Worm (Caenorhabditis elegans) whole organism, L3 larva: ENCODE results near the gene aex-2.

Source experiments
- ZK546.5 ChIP-seq: sonication (generic microtip); optimal IDR thresholded peaks from 2 replicates; lab custom pipeline; 2017; ENCODE audit warnings: missing biosample characterization, missing genetic modification characterization
- aly-2 ChIP-seq: fragments of 150-350 bp; optimal IDR thresholded peaks from 2 replicates; lab custom pipeline; 2014; ENCODE audit warnings: missing biosample characterization, missing genetic modification characterization
- ama-1 ChIP-seq: fragments of 150-350 bp; optimal IDR thresholded peaks from 2 replicates; lab custom pipeline; 2018
- ceh-16 ChIP-seq: sonication (generic microtip); optimal IDR thresholded peaks from 2 replicates; lab custom pipeline; 2017; ENCODE audit warnings: missing biosample characterization, missing genetic modification characterization
- ceh-28 ChIP-seq: fragments of 150-350 bp; optimal IDR thresholded peaks from 2 replicates; lab custom pipeline; 2014; ENCODE audit warnings: missing biosample characterization, missing genetic modification reagents, missing genetic modification characterization
- ceh-82 ChIP-seq: fragments of 150-350 bp; optimal IDR thresholded peaks from 2 replicates; lab custom pipeline; 2014; ENCODE audit warnings: missing biosample characterization, missing genetic modification characterization
- daf-12 ChIP-seq: fragments of 150-350 bp; optimal IDR thresholded peaks from 2 replicates; lab custom pipeline; 2014; ENCODE audit warnings: missing biosample characterization, missing genetic modification reagents, missing genetic modification characterization
- elt-1 ChIP-seq: fragments of 150-350 bp; optimal IDR thresholded peaks from 2 replicates; lab custom pipeline; 2014; ENCODE audit warnings: missing biosample characterization, missing genetic modification characterization
- elt-2 ChIP-seq: sonication (generic microtip); optimal IDR thresholded peaks from 2 replicates; lab custom pipeline; 2016; ENCODE audit warnings: missing genetic modification reagents, mild to moderate bottlenecking, missing genetic modification characterization, missing compliant biosample characterization
- eor-1 ChIP-seq, 2 experiments: fragments of 150-350 bp; optimal IDR thresholded peaks; 2 replicates each; lab custom pipeline; 2014 to 2018; ENCODE audit warnings: missing biosample characterization in 2 of 2, missing genetic modification characterization in 2 of 2
- fkh-10 ChIP-seq: sonication (generic microtip); optimal IDR thresholded peaks from 2 replicates; lab custom pipeline; 2017; ENCODE audit warnings: missing biosample characterization, missing genetic modification reagents, missing genetic modification characterization
- fos-1 ChIP-seq: fragments of 150-350 bp; optimal IDR thresholded peaks from 2 replicates; lab custom pipeline; 2014; ENCODE audit warnings: missing biosample characterization, missing genetic modification characterization
- hmg-11 ChIP-seq: sonication (generic microtip); optimal IDR thresholded peaks from 2 replicates; lab custom pipeline; 2016; ENCODE audit warnings: missing genetic modification characterization, missing compliant biosample characterization
- jun-1 ChIP-seq: fragments of 150-350 bp; optimal IDR thresholded peaks from 2 replicates; lab custom pipeline; 2014; ENCODE audit warnings: missing biosample characterization, missing genetic modification reagents, missing genetic modification characterization
- lin-15B ChIP-seq: fragments of 150-350 bp; optimal IDR thresholded peaks from 2 replicates; lab custom pipeline; 2014; ENCODE audit warnings: missing biosample characterization, missing genetic modification characterization
- lin-39 ChIP-seq: fragments of 150-350 bp; optimal IDR thresholded peaks from 2 replicates; lab custom pipeline; 2018; ENCODE audit warnings: missing biosample characterization, missing genetic modification reagents, missing genetic modification characterization
- mdl-1 ChIP-seq: fragments of 150-350 bp; optimal IDR thresholded peaks from 2 replicates; lab custom pipeline; 2014; ENCODE audit warnings: missing biosample characterization, missing genetic modification characterization
- mml-1 ChIP-seq: fragments of 150-350 bp; sonication (generic microtip); optimal IDR thresholded peaks from 3 replicates; lab custom pipeline; 2014; ENCODE audit warnings: missing biosample characterization, missing genetic modification characterization
- nfya-1 ChIP-seq: sonication (generic microtip); optimal IDR thresholded peaks from 2 replicates; lab custom pipeline; 2017; ENCODE audit warnings: missing genetic modification characterization, mild to moderate bottlenecking, missing compliant biosample characterization, antibody characterized with exemption, moderate library complexity; ENCODE audit not compliant: insufficient read depth
- nhr-11 ChIP-seq: fragments of 150-350 bp; optimal IDR thresholded peaks from 2 replicates; lab custom pipeline; 2014; ENCODE audit warnings: missing biosample characterization, missing genetic modification characterization
- nhr-12 ChIP-seq: fragments of 150-350 bp; optimal IDR thresholded peaks from 2 replicates; lab custom pipeline; 2014; ENCODE audit warnings: missing biosample characterization, missing genetic modification characterization
- nhr-23 ChIP-seq: fragments of 150-350 bp; optimal IDR thresholded peaks from 2 replicates; lab custom pipeline; 2014; ENCODE audit warnings: missing biosample characterization, missing genetic modification reagents, missing genetic modification characterization
- nhr-237 ChIP-seq: fragments of 150-350 bp; optimal IDR thresholded peaks from 2 replicates; lab custom pipeline; 2014; ENCODE audit warnings: missing biosample characterization, missing genetic modification characterization
- nhr-43 ChIP-seq: sonication (generic microtip); optimal IDR thresholded peaks from 2 replicates; lab custom pipeline; 2016; ENCODE audit warnings: mild to moderate bottlenecking, missing genetic modification characterization, missing compliant biosample characterization; ENCODE audit not compliant: poor library complexity, severe bottlenecking
- nhr-67 ChIP-seq: fragments of 150-350 bp; optimal IDR thresholded peaks from 2 replicates; lab custom pipeline; 2014; ENCODE audit warnings: missing biosample characterization, missing genetic modification characterization
- nhr-76 ChIP-seq: fragments of 150-350 bp; sonication (generic microtip); optimal IDR thresholded peaks from 5 replicates; lab custom pipeline; 2014; ENCODE audit warnings: missing biosample characterization, missing genetic modification characterization
- nhr-77 ChIP-seq: fragments of 150-350 bp; optimal IDR thresholded peaks from 2 replicates; lab custom pipeline; 2014; ENCODE audit warnings: missing biosample characterization, missing genetic modification characterization
- pha-4 ChIP-seq: fragments of 150-350 bp; optimal IDR thresholded peaks from 2 replicates; lab custom pipeline; 2014; ENCODE audit warnings: missing biosample characterization, missing genetic modification reagents, missing genetic modification characterization
- pqm-1 ChIP-seq: fragments of 150-350 bp; optimal IDR thresholded peaks from 2 replicates; lab custom pipeline; 2017; ENCODE audit warnings: missing biosample characterization, missing genetic modification characterization, inconsistent platforms
- sea-2 ChIP-seq: fragments of 150-350 bp; sonication (generic microtip); optimal IDR thresholded peaks from 4 replicates; lab custom pipeline; 2014; ENCODE audit warnings: missing biosample characterization, missing genetic modification reagents, missing genetic modification characterization
- skn-1 ChIP-seq: fragments of 150-350 bp; optimal IDR thresholded peaks from 2 replicates; lab custom pipeline; 2014; ENCODE audit warnings: missing biosample characterization, missing genetic modification characterization
- snpc-4 ChIP-seq: fragments of 150-350 bp; optimal IDR thresholded peaks from 2 replicates; lab custom pipeline; 2014; ENCODE audit warnings: missing biosample characterization, missing genetic modification characterization
- unc-39 ChIP-seq: sonication (generic microtip); optimal IDR thresholded peaks from 4 replicates; lab custom pipeline; 2017; ENCODE audit warnings: missing biosample characterization, missing genetic modification characterization
- zag-1 ChIP-seq: fragments of 150-350 bp; optimal IDR thresholded peaks from 2 replicates; lab custom pipeline; 2014; ENCODE audit warnings: missing biosample characterization, missing genetic modification characterization
- ztf-11 ChIP-seq: fragments of 150-350 bp; optimal IDR thresholded peaks from 2 replicates; lab custom pipeline; 2014; ENCODE audit warnings: missing biosample characterization, missing genetic modification characterization
- ztf-4 ChIP-seq: fragments of 150-350 bp; optimal IDR thresholded peaks from 2 replicates; lab custom pipeline; 2014; ENCODE audit warnings: missing biosample characterization, missing genetic modification characterization

The aex-2 gene

ce11 chrX:9653016-9653415, at the start of gene aex-2:
Gene aex-2 (minus strand): TSS chrX:9653116.
- no peak for TF ChIP-seq nhr-76 (tag; lab: Kevin White, UChicago)
- no peak for TF ChIP-seq ama-1
- no peak for TF ChIP-seq aly-2 (tag; lab: Kevin White, UChicago)
- TF ChIP-seq nfya-1 (tag; lab: Kevin White, UChicago), result no peak
- TF ChIP-seq nhr-43 (tag; lab: Kevin White, UChicago), result no peak

- TF ChIP-seq fkh-10 (GFP tag; lab: Kevin White, UChicago) (no peak), ZK546.5 (tag; lab: Kevin White, UChicago) (no peak), nhr-67 (tag; lab: Kevin White, UChicago) (no peak), nhr-11 (tag; lab: Kevin White, UChicago) (no peak), ceh-82 (tag; lab: Kevin White, UChicago) (no peak), zag-1 (tag; lab: Kevin White, UChicago) (no peak), nfya-1 (tag; lab: Kevin White, UChicago) (no peak), pha-4 (tag; lab: Kevin White, UChicago) (no peak), ztf-4 (no peak), ceh-16 (tag; lab: Kevin White, UChicago) (no peak), eor-1 (tag; optimal IDR thresholded peaks at IDR 0.05; lab: Kevin White, UChicago) (no peak), nhr-77 (tag; lab: Kevin White, UChicago) (no peak), nhr-23 (tag; lab: Kevin White, UChicago) (no peak), aly-2 (tag; lab: Kevin White, UChicago) (no peak), nhr-43 (tag; lab: Kevin White, UChicago) (no peak), pqm-1 (tag; lab: Kevin White, UChicago) (no peak), mdl-1 (tag; lab: Kevin White, UChicago) (no peak), nhr-12 (tag; lab: Kevin White, UChicago) (no peak), unc-39 (tag; lab: Kevin White, UChicago) (no peak), hmg-11 (tag; lab: Kevin White, UChicago) (no peak)
Observed at ce11 chrX:9698359-9698758, 45.4 kb upstream of the aex-2 start, which contains the start of gene dyf-7. Gene dyf-7 (plus strand): TSS chrX:9698659.

ce11 chrX:9697655-9698054, 44.7 kb upstream of the aex-2 start:
- TF ChIP-seq snpc-4 (no peak), jun-1 (no peak), lin-15B (tag; lab: Kevin White, UChicago) (no peak), nhr-77 (tag; lab: Kevin White, UChicago) (no peak), nhr-237 (tag; lab: Kevin White, UChicago) (no peak), daf-12 (tag; lab: Kevin White, UChicago) (no peak), elt-1 (tag; lab: Kevin White, UChicago) (no peak), pha-4 (tag; lab: Kevin White, UChicago) (no peak)

- TF ChIP-seq elt-2 (tag; lab: Kevin White, UChicago) (no peak), nhr-67 (tag; lab: Kevin White, UChicago) (no peak), ceh-28 (tag; lab: Kevin White, UChicago) (no peak), nhr-23 (tag; lab: Kevin White, UChicago) (no peak), zag-1 (tag; lab: Kevin White, UChicago) (no peak), sea-2 (no peak), fkh-10 (GFP tag; lab: Kevin White, UChicago) (no peak), nfya-1 (tag; lab: Kevin White, UChicago) (no peak), ceh-82 (tag; lab: Kevin White, UChicago) (no peak), mml-1 (tag; lab: Kevin White, UChicago) (no peak), fos-1 (tag; lab: Kevin White, UChicago) (no peak), ZK546.5 (tag; lab: Kevin White, UChicago) (no peak), snpc-4 (no peak), ztf-11 (tag; lab: Kevin White, UChicago) (no peak), elt-1 (tag; lab: Kevin White, UChicago) (no peak), skn-1 (tag; lab: Kevin White, UChicago) (no peak), lin-39 (no peak), nhr-43 (tag; lab: Kevin White, UChicago) (no peak)
Observed at ce11 chrX:9690445-9690844, 37.5 kb upstream of the aex-2 start, which contains the start of gene npr-18. Gene npr-18 (plus strand): TSS chrX:9690745.
